Fruit fly (Drosophila melanogaster): Measurements from ENCODE around the gene dy.

dy gene

dm6 chrX:11806867-11807747 lies 28.5 kb upstream of the dy start, which contains the start of gene Hsc70-3 (continued):
- TF ChIP-seq odd (GFP tag; optimal IDR thresholded peaks at IDR 0.05) (peak; percentile 68), Lpt (GFP tag; optimal IDR thresholded peaks at IDR 0.05) (no peak), Doc3 (GFP tag; IDR thresholded peaks at IDR 0.05; ENCODE audit: partially characterized antibody) (peak; percentile 78; the same call in 2 of the 3 replicates), Ravus (GFP tag; IDR thresholded peaks at IDR 0.05) (no peak), Atf3 (GFP tag; optimal IDR thresholded peaks at IDR 0.05) (no peak), CG10147 (GFP tag; optimal IDR thresholded peaks at IDR 0.05) (no peak), CG14965 (GFP tag; optimal IDR thresholded peaks at IDR 0.05; ENCODE audit: borderline replicate concordance) (no peak), CG8478 (optimal IDR thresholded peaks at IDR 0.05) (no peak), Sry-β (GFP tag; optimal IDR thresholded peaks at IDR 0.05) (no peak), CG16815 (GFP tag; optimal IDR thresholded peaks at IDR 0.05) (no peak), sob (GFP tag; IDR thresholded peaks at IDR 0.05) (no peak), jing (GFP tag; optimal IDR thresholded peaks at IDR 0.05) (no peak), salm (tag; optimal IDR thresholded peaks at IDR 0.05) (peak; percentile 13), CG14860 (GFP tag; IDR thresholded peaks at IDR 0.05; ENCODE audit: partially characterized antibody) (peak; percentile 43; the same call in 1 of the 3 replicates), CG7786 (GFP tag; optimal IDR thresholded peaks at IDR 0.05) (no peak), CG12219 (GFP tag; optimal IDR thresholded peaks at IDR 0.05) (peak; percentile 23), B-H2 (GFP tag; optimal IDR thresholded peaks at IDR 0.05) (peak; percentile 38), slou (GFP tag; optimal IDR thresholded peaks at IDR 0.05) (no peak), aop (GFP tag; IDR thresholded peaks at IDR 0.05) (no peak), toy (GFP tag; IDR thresholded peaks at IDR 0.05) (no peak), ro (GFP tag; IDR thresholded peaks at IDR 0.05) (no peak), lab (GFP tag; optimal IDR thresholded peaks at IDR 0.05) (no peak), schlank (tag; optimal IDR thresholded peaks at IDR 0.05) (no peak), kay (GFP tag; optimal IDR thresholded peaks at IDR 0.05) (peak; percentile 67), nau (GFP tag; optimal IDR thresholded peaks at IDR 0.05) (peak; percentile 78), gce (GFP tag; IDR thresholded peaks at IDR 0.05) (no peak), CG8089 (GFP tag; optimal IDR thresholded peaks at IDR 0.05) (peak; percentile 34), Nf-YC (tag; optimal IDR thresholded peaks at IDR 0.05) (peak; percentile 77), kah (GFP tag; optimal IDR thresholded peaks at IDR 0.05) (no peak), cas (GFP tag; IDR thresholded peaks at IDR 0.05) (no peak), Gsc (GFP tag; IDR thresholded peaks at IDR 0.05) (no peak), CG1602 (GFP tag; optimal IDR thresholded peaks at IDR 0.05) (no peak), CG31365 (tag; optimal IDR thresholded peaks at IDR 0.05) (peak; percentile 46), CG10321 (GFP tag; IDR thresholded peaks at IDR 0.05) (no peak), otp (GFP tag; IDR thresholded peaks at IDR 0.05) (peak; percentile 73; the same call in 1 of the 3 replicates), z (GFP tag; IDR thresholded peaks at IDR 0.05) (no peak), ERR (GFP tag; optimal IDR thresholded peaks at IDR 0.05) (no peak), crp (GFP tag; optimal IDR thresholded peaks at IDR 0.05) (no peak), dmrt11E (tag; optimal IDR thresholded peaks at IDR 0.05) (no peak), fd3F (GFP tag; optimal IDR thresholded peaks at IDR 0.05) (no peak), CG16863 (GFP tag; optimal IDR thresholded peaks at IDR 0.05) (peak; percentile 11), gem (tag; optimal IDR thresholded peaks at IDR 0.05) (peak; percentile 33), sens (GFP tag) (peak; percentile 83), CG32767 (GFP tag; IDR thresholded peaks at IDR 0.05) (no peak), vvl (GFP tag; IDR thresholded peaks at IDR 0.05) (peak; percentile 27; the same call in 1 of the 2 replicates), CG15269 (tag; optimal IDR thresholded peaks at IDR 0.05) (peak; percentile 13), CG17361 (GFP tag; IDR thresholded peaks at IDR 0.05) (peak; percentile 61), pnt (GFP tag; optimal IDR thresholded peaks at IDR 0.05) (no peak), CG10267 (tag; optimal IDR thresholded peaks at IDR 0.05) (peak; percentile 66), CG18262 (tag; optimal IDR thresholded peaks at IDR 0.05) (peak; percentile 39)
